Worm (Caenorhabditis elegans): Measurements from ENCODE around the gene Y113G7C.1.
"Not testable (repeated sequence)": the region's sequence is repeated elsewhere in the genome, so short reads cannot be mapped to it uniquely, and the experiment has no call there.

Y113G7C.1 gene

ce11 chrV:20369153-20369552, 51.6 kb downstream of the Y113G7C.1 start, which contains the start of gene srh-177:
Gene srh-177 (minus strand): TSS chrV:20369253.
- not testable (repeated sequence) for TF ChIP-seq hlh-6 (tag; optimal IDR thresholded peaks at IDR 0.05); ceh-48 (tag; optimal IDR thresholded peaks at IDR 0.05); unc-3 (GFP tag; conservative IDR thresholded peaks at IDR 0.05); unc-3 (tag; optimal IDR thresholded peaks at IDR 0.05)

Measured in whole organism, late embryonic.